Fruit fly (Drosophila melanogaster) whole organism, embryonic: ENCODE results near the gene CG18810.

ENCODE experiments used
- Abd-B ChIP-seq: fragments of 200-800 bp; sonication (Bioruptor generic); optimal IDR thresholded peaks from 2 replicates; lab custom pipeline; 2018; ENCODE audit warnings: missing biosample characterization, mild to moderate bottlenecking, missing genetic modification characterization, moderate library complexity
- Atf3 ChIP-seq: fragments of 200-800 bp; sonication (Bioruptor generic); optimal IDR thresholded peaks from 3 replicates; lab custom pipeline; 2016; ENCODE audit warnings: missing biosample characterization, missing genetic modification characterization
- CG10274 ChIP-seq: fragments of 200-800 bp; sonication (Bioruptor generic); optimal IDR thresholded peaks from 3 replicates; lab custom pipeline; 2017; ENCODE audit warnings: missing biosample characterization, mild to moderate bottlenecking, missing genetic modification characterization
- CG10366 ChIP-seq: fragments of 200-800 bp; sonication (Bioruptor generic); IDR thresholded peaks from 2 replicates; pipeline ENCODE4 v1.3.6; 2022; ENCODE audit warnings: missing biosample characterization, missing genetic modification characterization
- CG10959 ChIP-seq: fragments of 200-800 bp; sonication (Bioruptor generic); IDR thresholded peaks from 2 replicates; pipeline ENCODE4 v1.3.6; 2022; ENCODE audit warnings: missing biosample characterization, missing genetic modification characterization
- CG11085 ChIP-seq: fragments of 200-800 bp; sonication (Bioruptor generic); IDR thresholded peaks from 2 replicates; pipeline ENCODE4 v1.3.6; 2022; ENCODE audit warnings: missing biosample characterization, missing genetic modification characterization
- CG11398 ChIP-seq: fragments of 200-800 bp; sonication (Bioruptor generic); optimal IDR thresholded peaks from 2 replicates; lab custom pipeline; 2016; ENCODE audit warnings: missing biosample characterization, missing genetic modification characterization
- CG1233 ChIP-seq: fragments of 200-800 bp; sonication (Bioruptor generic); optimal IDR thresholded peaks from 4 replicates; lab custom pipeline; 2018; ENCODE audit warnings: missing biosample characterization, mild to moderate bottlenecking, missing genetic modification characterization
- CG13894 ChIP-seq: fragments of 200-800 bp; sonication (Bioruptor generic); optimal IDR thresholded peaks from 3 replicates; lab custom pipeline; 2018; ENCODE audit warnings: missing biosample characterization, mild to moderate bottlenecking, missing genetic modification characterization, moderate library complexity
- CG14441 ChIP-seq: fragments of 200-800 bp; sonication (Bioruptor generic); IDR thresholded peaks from 2 replicates; pipeline ENCODE4 v1.3.6; 2022; ENCODE audit warnings: missing biosample characterization, missing genetic modification characterization
- CG14667 ChIP-seq: fragments of 200-800 bp; sonication (Bioruptor generic); IDR thresholded peaks from 2 replicates; pipeline ENCODE4 v1.3.6; 2022; ENCODE audit warnings: missing biosample characterization, missing genetic modification characterization
- CG1529 ChIP-seq: fragments of 200-800 bp; sonication (Bioruptor generic); optimal IDR thresholded peaks from 3 replicates; lab custom pipeline; 2018; ENCODE audit warnings: missing biosample characterization, missing genetic modification characterization
- CG17359 ChIP-seq: fragments of 200-800 bp; sonication (Bioruptor generic); optimal IDR thresholded peaks from 3 replicates; lab custom pipeline; 2018; ENCODE audit warnings: missing biosample characterization, mild to moderate bottlenecking, missing genetic modification characterization, moderate library complexity
- CG17361 ChIP-seq: fragments of 200-800 bp; sonication (Bioruptor generic); IDR thresholded peaks from 3 replicates; pipeline ENCODE4 v1.3.6; 2022; ENCODE audit warnings: missing biosample characterization, missing genetic modification characterization
- CG18599 ChIP-seq: fragments of 200-800 bp; sonication (Bioruptor generic); optimal IDR thresholded peaks from 3 replicates; lab custom pipeline; 2017; ENCODE audit warnings: missing biosample characterization, missing genetic modification characterization, mild to moderate bottlenecking, moderate library complexity, missing genetic modification reagents
- CG2116 ChIP-seq: fragments of 200-800 bp; sonication (Bioruptor generic); optimal IDR thresholded peaks from 3 replicates; lab custom pipeline; 2018; ENCODE audit warnings: missing biosample characterization, mild to moderate bottlenecking, missing genetic modification characterization
- CG2129 ChIP-seq: fragments of 200-800 bp; sonication (Bioruptor generic); IDR thresholded peaks from 2 replicates; pipeline ENCODE4 v1.3.6; 2022; ENCODE audit warnings: missing biosample characterization, missing genetic modification characterization; ENCODE audit not compliant: partially characterized antibody
- CG31441 ChIP-seq: fragments of 200-800 bp; sonication (Bioruptor generic); IDR thresholded peaks from 2 replicates; pipeline ENCODE4 v1.3.6; 2022; ENCODE audit warnings: missing biosample characterization, missing genetic modification characterization
- CG3163 ChIP-seq: fragments of 200-800 bp; sonication (Bioruptor generic); optimal IDR thresholded peaks from 3 replicates; lab custom pipeline; 2016; ENCODE audit warnings: missing biosample characterization, missing genetic modification characterization
- CG4282 ChIP-seq: fragments of 200-800 bp; sonication (Bioruptor generic); optimal IDR thresholded peaks from 2 replicates; lab custom pipeline; 2016; ENCODE audit warnings: missing biosample characterization, missing genetic modification characterization
- CG6791 ChIP-seq: fragments of 200-800 bp; sonication (Bioruptor generic); IDR thresholded peaks from 3 replicates; pipeline ENCODE4 v1.3.6; 2022; ENCODE audit warnings: missing biosample characterization, missing genetic modification characterization; ENCODE audit not compliant: partially characterized antibody
- CG7928 ChIP-seq: fragments of 200-800 bp; sonication (Bioruptor generic); optimal IDR thresholded peaks from 2 replicates; lab custom pipeline; 2017; ENCODE audit warnings: missing biosample characterization, mild to moderate bottlenecking, missing genetic modification characterization
- CG7987 ChIP-seq: fragments of 200-800 bp; sonication (Bioruptor generic); optimal IDR thresholded peaks from 2 replicates; lab custom pipeline; 2018; ENCODE audit warnings: missing biosample characterization, mild to moderate bottlenecking, missing genetic modification characterization, moderate library complexity
- CG9817 ChIP-seq: fragments of 200-800 bp; sonication (Bioruptor generic); optimal IDR thresholded peaks from 2 replicates; lab custom pipeline; 2018; ENCODE audit warnings: missing biosample characterization, mild to moderate bottlenecking, missing genetic modification characterization, moderate library complexity
- CHES-1-like ChIP-seq: fragments of 200-800 bp; sonication (Bioruptor generic); optimal IDR thresholded peaks from 2 replicates; lab custom pipeline; 2016; ENCODE audit warnings: missing biosample characterization, missing genetic modification characterization
- CoRest ChIP-seq: fragments of 200-800 bp; sonication (Bioruptor generic); optimal IDR thresholded peaks from 3 replicates; lab custom pipeline; 2018; ENCODE audit warnings: missing biosample characterization, mild to moderate bottlenecking, missing genetic modification characterization, moderate library complexity
- CrebB ChIP-seq: fragments of 200-800 bp; sonication (Bioruptor generic); optimal IDR thresholded peaks from 3 replicates; lab custom pipeline; 2018; ENCODE audit warnings: missing biosample characterization, mild to moderate bottlenecking, missing genetic modification characterization
- Ets97D ChIP-seq: fragments of 200-800 bp; sonication (Bioruptor generic); optimal IDR thresholded peaks from 3 replicates; lab custom pipeline; 2016; ENCODE audit warnings: missing biosample characterization, missing genetic modification characterization
- Mad ChIP-seq: fragments of 200-800 bp; sonication (Bioruptor generic); optimal IDR thresholded peaks from 2 replicates; lab custom pipeline; 2016; ENCODE audit warnings: missing biosample characterization, missing genetic modification characterization
- Max ChIP-seq: fragments of 200-800 bp; sonication (Bioruptor generic); optimal IDR thresholded peaks from 2 replicates; lab custom pipeline; 2016; ENCODE audit warnings: missing biosample characterization, mild to moderate bottlenecking, missing genetic modification characterization
- Myb ChIP-seq: fragments of 200-800 bp; sonication (Bioruptor generic); optimal IDR thresholded peaks from 2 replicates; lab custom pipeline; 2016; ENCODE audit warnings: missing biosample characterization, missing genetic modification characterization
- NC2β ChIP-seq: fragments of 200-800 bp; sonication (Bioruptor generic); optimal IDR thresholded peaks from 2 replicates; lab custom pipeline; 2016; ENCODE audit warnings: missing biosample characterization, missing genetic modification characterization
- Poxn ChIP-seq: fragments of 200-800 bp; sonication (Bioruptor generic); IDR thresholded peaks from 2 replicates; pipeline ENCODE4 v1.3.6; 2022; ENCODE audit warnings: missing biosample characterization, missing genetic modification characterization
- Ravus ChIP-seq: fragments of 200-800 bp; sonication (Bioruptor generic); IDR thresholded peaks from 2 replicates; pipeline ENCODE4 v1.3.6; 2022; ENCODE audit warnings: missing biosample characterization, missing genetic modification characterization
- Xbp1 ChIP-seq: fragments of 200-800 bp; sonication (Bioruptor generic); optimal IDR thresholded peaks from 3 replicates; lab custom pipeline; 2016; ENCODE audit warnings: missing biosample characterization, mild to moderate bottlenecking, missing genetic modification characterization
- al ChIP-seq: fragments of 200-800 bp; sonication (Bioruptor generic); IDR thresholded peaks from 2 replicates; pipeline ENCODE4 v1.3.6; 2022; ENCODE audit warnings: missing biosample characterization, missing genetic modification characterization
- aop ChIP-seq: fragments of 200-800 bp; sonication (Bioruptor generic); IDR thresholded peaks from 2 replicates; pipeline ENCODE4 v1.3.6; 2022; ENCODE audit warnings: missing biosample characterization, missing genetic modification characterization
- cas ChIP-seq: fragments of 200-800 bp; sonication (Bioruptor generic); IDR thresholded peaks from 2 replicates; pipeline ENCODE4 v1.3.6; 2022; ENCODE audit warnings: missing biosample characterization, missing genetic modification characterization
- dmrt11E ChIP-seq: fragments of 200-800 bp; sonication (Bioruptor generic); optimal IDR thresholded peaks from 3 replicates; lab custom pipeline; 2018; ENCODE audit warnings: missing biosample characterization, mild to moderate bottlenecking, missing genetic modification characterization, moderate library complexity
- her ChIP-seq: fragments of 200-800 bp; sonication (Bioruptor generic); optimal IDR thresholded peaks from 2 replicates; lab custom pipeline; 2016; ENCODE audit warnings: missing biosample characterization, missing genetic modification characterization
- ken ChIP-seq: fragments of 200-800 bp; sonication (Bioruptor generic); IDR thresholded peaks from 3 replicates; pipeline ENCODE4 v1.3.6; 2022; ENCODE audit warnings: missing biosample characterization, missing genetic modification characterization
- knrl ChIP-seq: fragments of 200-800 bp; sonication (Bioruptor generic); IDR thresholded peaks from 3 replicates; pipeline ENCODE4 v1.3.6; 2022; ENCODE audit warnings: missing biosample characterization, missing genetic modification characterization; ENCODE audit not compliant: partially characterized antibody
- maf-S ChIP-seq: fragments of 200-800 bp; sonication (Bioruptor generic); optimal IDR thresholded peaks from 2 replicates; lab custom pipeline; 2016; ENCODE audit warnings: missing biosample characterization, missing genetic modification characterization
- nau ChIP-seq: fragments of 200-800 bp; sonication (Bioruptor generic); optimal IDR thresholded peaks from 3 replicates; lab custom pipeline; 2017; ENCODE audit warnings: missing biosample characterization, mild to moderate bottlenecking, missing genetic modification characterization, missing genetic modification reagents
- pho ChIP-seq: fragments of 200-800 bp; sonication (Bioruptor generic); optimal IDR thresholded peaks from 2 replicates; lab custom pipeline; 2016; ENCODE audit warnings: missing biosample characterization, missing genetic modification characterization
- pum ChIP-seq: fragments of 200-800 bp; sonication (Bioruptor generic); optimal IDR thresholded peaks from 2 replicates; lab custom pipeline; 2016; ENCODE audit warnings: missing biosample characterization, missing genetic modification characterization
- run ChIP-seq: fragments of 200-800 bp; sonication (Bioruptor generic); optimal IDR thresholded peaks from 3 replicates; lab custom pipeline; 2018; ENCODE audit warnings: missing biosample characterization, mild to moderate bottlenecking, missing genetic modification characterization
- sd ChIP-seq: fragments of 200-800 bp; sonication (Bioruptor generic); optimal IDR thresholded peaks from 3 replicates; lab custom pipeline; 2018; ENCODE audit warnings: missing biosample characterization, mild to moderate bottlenecking, missing genetic modification characterization, moderate library complexity
- sob ChIP-seq: fragments of 200-800 bp; sonication (Bioruptor generic); IDR thresholded peaks from 2 replicates; pipeline ENCODE4 v1.3.6; 2022; ENCODE audit warnings: missing biosample characterization, missing genetic modification characterization
- sr ChIP-seq: fragments of 200-800 bp; sonication (Bioruptor generic); IDR thresholded peaks from 3 replicates; pipeline ENCODE4 v1.3.6; 2022; ENCODE audit warnings: missing biosample characterization, missing genetic modification characterization
- ttk ChIP-seq: fragments of 200-800 bp; sonication (Bioruptor generic); IDR thresholded peaks from 2 replicates; pipeline ENCODE4 v2.1.2; 2022; ENCODE audit warnings: missing biosample characterization, missing genetic modification characterization
- wor ChIP-seq: fragments of 200-800 bp; sonication (Bioruptor generic); IDR thresholded peaks from 2 replicates; pipeline ENCODE4 v1.3.6; 2022; ENCODE audit warnings: missing biosample characterization, missing genetic modification characterization

CG18810 gene

DNA sequence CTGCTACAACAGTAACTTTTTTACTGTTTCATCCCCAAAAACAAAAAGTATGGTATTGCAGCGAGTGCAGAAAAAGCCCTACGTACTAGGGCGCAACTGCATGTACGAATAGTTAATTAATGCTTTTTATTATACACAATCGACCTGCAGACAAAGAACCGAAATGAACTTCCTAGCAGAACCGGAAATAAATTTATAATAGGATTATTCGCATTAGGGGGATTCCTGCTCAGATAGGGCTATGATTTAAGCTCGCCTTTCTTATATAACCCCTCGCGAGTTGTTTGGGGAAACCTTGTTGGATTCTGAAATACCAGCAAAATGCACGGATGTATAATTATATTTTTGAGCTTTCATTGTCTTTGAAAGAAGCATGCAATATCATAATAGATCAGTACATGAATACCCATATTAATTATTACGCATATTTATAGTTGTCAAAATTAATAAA, 33.0 kb downstream of the CG18810 start, which contains the start of gene Cen (continued):
- TF ChIP-seq CG17359 (tag; lab: Kevin White, UChicago) = no peak
- TF ChIP-seq Myb (GFP tag; lab: Kevin White, UChicago) = peak; percentile 16
- no peak for TF ChIP-seq CG3163
- TF ChIP-seq CG1529 (GFP tag; lab: Kevin White, UChicago) = no peak
- TF ChIP-seq pho (GFP tag; lab: Kevin White, UChicago) = peak; percentile 25
- TF ChIP-seq CG9817 (tag; lab: Kevin White, UChicago) = peak; percentile 1
- TF ChIP-seq CG14667 (GFP tag; lab: Robert Waterston, UW) = no peak
- TF ChIP-seq CG11085 (GFP tag; lab: Robert Waterston, UW) = no peak
- peak; percentile 32; the same call in 1 of the 2 replicates for TF ChIP-seq ttk
- TF ChIP-seq CG7928 (GFP tag; lab: Kevin White, UChicago) = no peak
- no peak for TF ChIP-seq wor (GFP tag; lab: Robert Waterston, UW)
- TF ChIP-seq run (tag; lab: Kevin White, UChicago) = no peak
- no peak for TF ChIP-seq CG18599
- no peak for TF ChIP-seq CG6791 (GFP tag; lab: Robert Waterston, UW)
- no peak for TF ChIP-seq knrl
- no peak for TF ChIP-seq sr (GFP tag; lab: Robert Waterston, UW)
- TF ChIP-seq dmrt11E (tag; lab: Kevin White, UChicago) = peak; percentile 40
- no peak for TF ChIP-seq CHES-1-like (GFP tag; lab: Kevin White, UChicago)
- TF ChIP-seq al (GFP tag; lab: Robert Waterston, UW) = no peak
- TF ChIP-seq CG2116 = peak; percentile 9
- peak; percentile 4 for TF ChIP-seq maf-S (GFP tag; lab: Kevin White, UChicago)
- no peak for TF ChIP-seq CG31441 (GFP tag; lab: Robert Waterston, UW)
- no peak for TF ChIP-seq Ravus (GFP tag; lab: Robert Waterston, UW)
- peak; percentile 58 for TF ChIP-seq Ets97D (GFP tag; lab: Kevin White, UChicago)
- peak; percentile 47 for TF ChIP-seq CG10366 (GFP tag; lab: Robert Waterston, UW)
- peak; percentile 4 for TF ChIP-seq pum
- TF ChIP-seq nau (GFP tag; lab: Kevin White, UChicago) = no peak
- TF ChIP-seq Mad (GFP tag; lab: Kevin White, UChicago) = peak; percentile 23
- no peak for TF ChIP-seq cas (GFP tag; lab: Robert Waterston, UW)
- no peak for TF ChIP-seq CG11398 (GFP tag; lab: Kevin White, UChicago)
- no peak for TF ChIP-seq CG10274 (GFP tag; lab: Kevin White, UChicago)
- no peak for TF ChIP-seq CrebB (tag; lab: Kevin White, UChicago)
- no peak; the same call in 2 of the 3 replicates for TF ChIP-seq CG17361 (GFP tag; lab: Robert Waterston, UW)
- no peak for TF ChIP-seq CG13894 (tag; lab: Kevin White, UChicago)
- no peak for TF ChIP-seq Atf3 (GFP tag; lab: Kevin White, UChicago)
- TF ChIP-seq CG7987 (GFP tag; lab: Kevin White, UChicago) = no peak
- TF ChIP-seq Abd-B (GFP tag; lab: Kevin White, UChicago) = no peak
- TF ChIP-seq NC2β (GFP tag; lab: Kevin White, UChicago) = peak; percentile 43
- TF ChIP-seq CG1233 = no peak
- no peak for TF ChIP-seq CG14441 (GFP tag; lab: Robert Waterston, UW)
- peak; percentile 48 for TF ChIP-seq CoRest (tag; lab: Kevin White, UChicago)
- TF ChIP-seq CG2129 (GFP tag; lab: Robert Waterston, UW) = no peak
- TF ChIP-seq sob (GFP tag; lab: Robert Waterston, UW) = peak; percentile 11; the same call in 1 of the 2 replicates
- TF ChIP-seq ken (GFP tag; lab: Robert Waterston, UW) = peak; percentile 63; the same call in 1 of the 3 replicates
- no peak for TF ChIP-seq CG10959 (GFP tag; lab: Robert Waterston, UW)
- no peak for TF ChIP-seq Poxn (GFP tag; lab: Robert Waterston, UW)
- no peak for TF ChIP-seq her (GFP tag; lab: Kevin White, UChicago)
- peak; percentile 39 for TF ChIP-seq Xbp1 (GFP tag; lab: Kevin White, UChicago)
- no peak for TF ChIP-seq aop (GFP tag; lab: Robert Waterston, UW)
- TF ChIP-seq CG4282 = no peak
- TF ChIP-seq sd (tag; lab: Kevin White, UChicago) = no peak
- peak; percentile 28 for TF ChIP-seq Max (GFP tag; lab: Kevin White, UChicago)
